Fruit fly (Drosophila melanogaster) Kc167 (cell line): ENCODE data around the gene CG4278.

Source experiments
- Myc ChIP-seq: fragments of >200 bp; optimal IDR thresholded peaks from 2 replicates; lab custom pipeline; 2017; ENCODE audit warnings: missing external identifiers
- Sin3A ChIP-seq: fragments of >200 bp; optimal IDR thresholded peaks from 2 replicates; lab custom pipeline; 2018; ENCODE audit warnings: missing external identifiers
- h ChIP-seq: fragments of >200 bp; optimal IDR thresholded peaks from 3 replicates; lab custom pipeline; 2018; ENCODE audit warnings: missing external identifiers
- insv ChIP-seq: fragments of >200 bp; optimal IDR thresholded peaks from 3 replicates; lab custom pipeline; 2018; ENCODE audit warnings: missing external identifiers
- psq ChIP-seq: fragments of >200 bp; optimal IDR thresholded peaks from 2 replicates; lab custom pipeline; 2017; ENCODE audit warnings: missing external identifiers
- ttk ChIP-seq: sonication (Bioruptor generic); optimal IDR thresholded peaks from 2 replicates; lab custom pipeline; 2017; ENCODE audit warnings: missing external identifiers

- TF ChIP-seq psq (lab: Kevin White, UChicago) (no peak), insv (lab: Kevin White, UChicago) (no peak), ttk (lab: Kevin White, UChicago) (no peak), h (no peak), Myc (lab: Kevin White, UChicago) (no peak), Sin3A (lab: Kevin White, UChicago) (no peak)
These were observed 48.9 kb upstream of the CG4278 start for dm6 chr2L:16277922-16278321.
